Worm (Caenorhabditis elegans): ENCODE data around the gene F22B3.8.

ce11 chrIV:11455824-11456223 lies 31.1 kb upstream of the F22B3.8 start:
- no peak for TF ChIP-seq dpl-1 (GFP tag; optimal IDR thresholded peaks at IDR 0.05)
- no peak for TF ChIP-seq lir-3 (tag; optimal IDR thresholded peaks at IDR 0.05; ENCODE audit: poor library complexity)
- TF ChIP-seq nhr-28 (tag; optimal IDR thresholded peaks at IDR 0.05), result no peak
- no peak for TF ChIP-seq zag-1 (tag; optimal IDR thresholded peaks at IDR 0.05)
- no peak for TF ChIP-seq snpc-4 (tag; optimal IDR thresholded peaks at IDR 0.05)
- no peak for TF ChIP-seq ztf-11 (tag; optimal IDR thresholded peaks at IDR 0.05)
- no peak for TF ChIP-seq unc-62 (GFP tag; optimal IDR thresholded peaks at IDR 0.05)
- TF ChIP-seq dsc-1 (tag; optimal IDR thresholded peaks at IDR 0.05), result no peak

Data from whole organism, L1 larva.